Worm (Caenorhabditis elegans): ENCODE measurements around the gene nhl-1.
A peak's percentile ranks its signal among the peaks of the same experiment; 100 is the strongest.

The nhl-1 gene

ce11 chrIII:9144744-9145390, 8.8 kb downstream of the nhl-1 start, which contains the start of the genes ZK512.2 and ZK512.4:
Gene ZK512.2, minus strand, starts transcription at chrIII:9144794.
Gene ZK512.4, plus strand, starts transcription at chrIII:9145340.
- TF ChIP-seq swsn-7 (tag; optimal IDR thresholded peaks at IDR 0.05): peak; percentile 3
- peak; percentile 14 to 58 (median 30) for TF ChIP-seq dpl-1 (GFP tag; optimal IDR thresholded peaks at IDR 0.05)
- TF ChIP-seq dsc-1 (tag; optimal IDR thresholded peaks at IDR 0.05): no peak
- TF ChIP-seq nhr-47 (tag; optimal IDR thresholded peaks at IDR 0.05): peak; percentile 20
- no peak for TF ChIP-seq ztf-11 (tag; optimal IDR thresholded peaks at IDR 0.05)
- TF ChIP-seq mef-2 (tag; optimal IDR thresholded peaks at IDR 0.05): no peak
- TF ChIP-seq F16B12.6 (tag; optimal IDR thresholded peaks at IDR 0.05): peak; percentile 80
- peak; percentile 19 for TF ChIP-seq C16A3.4 (tag; optimal IDR thresholded peaks at IDR 0.05)
- peak; percentile 42 to 51 for TF ChIP-seq lsy-2 (tag; optimal IDR thresholded peaks at IDR 0.05)
- peak; percentile 23 for TF ChIP-seq nhr-71 (tag; optimal IDR thresholded peaks at IDR 0.05)
- TF ChIP-seq rnt-1 (tag; optimal IDR thresholded peaks at IDR 0.05): peak; percentile 3
- peak; percentile 11 to 37 for TF ChIP-seq lin-35 (GFP tag; optimal IDR thresholded peaks at IDR 0.05)
- peak; percentile 20 to 27 for TF ChIP-seq efl-1 (optimal IDR thresholded peaks at IDR 0.05)
- TF ChIP-seq efl-1 (GFP tag; optimal IDR thresholded peaks at IDR 0.05 in 1 of 2): peak; percentile 58 to 91
- TF ChIP-seq skn-1 (tag; optimal IDR thresholded peaks at IDR 0.05): peak; percentile 26
- peak; percentile 35 for TF ChIP-seq snu-23 (GFP tag; optimal IDR thresholded peaks at IDR 0.05)
- no peak for TF ChIP-seq elt-3 (tag; optimal IDR thresholded peaks at IDR 0.05)
- peak; percentile 56 for TF ChIP-seq mep-1 (tag; optimal IDR thresholded peaks at IDR 0.05)
- TF ChIP-seq grh-1 (GFP tag; IDR thresholded peaks at IDR 0.05): no peak
- no peak for TF ChIP-seq tbx-2 (tag; optimal IDR thresholded peaks at IDR 0.05)
- no peak for TF ChIP-seq nhr-77 (tag; optimal IDR thresholded peaks at IDR 0.05)
- no peak for TF ChIP-seq egl-27 (tag; optimal IDR thresholded peaks at IDR 0.05)

ce11 chrIII:9143911-9144310, 9.8 kb downstream of the nhl-1 start, which contains the start of gene ZK512.11:
Gene ZK512.11, plus strand, starts transcription at chrIII:9144211.
- TF ChIP-seq isw-1 (GFP tag; IDR thresholded peaks at IDR 0.05) (no peak), ceh-8 (GFP tag; optimal IDR thresholded peaks at IDR 0.05) (peak; percentile 9), nhr-84 (tag; optimal IDR thresholded peaks at IDR 0.05) (no peak), elt-2 (tag; optimal IDR thresholded peaks at IDR 0.05) (no peak), sptf-1 (tag; optimal IDR thresholded peaks at IDR 0.05) (no peak), nhr-71 (tag; optimal IDR thresholded peaks at IDR 0.05) (no peak), sup-37 (GFP tag; optimal IDR thresholded peaks at IDR 0.05) (no peak), xbp-1 (tag; optimal IDR thresholded peaks at IDR 0.05) (no peak)

ce11 chrIII:9138601-9139000, 15.1 kb downstream of the nhl-1 start, which contains the start of gene ZK512.7:
Gene ZK512.7, minus strand, starts transcription at chrIII:9138701.
- TF ChIP-seq unc-86 (tag; optimal IDR thresholded peaks at IDR 0.05) (no peak), dpl-1 (GFP tag; optimal IDR thresholded peaks at IDR 0.05) (no peak), unc-130 (tag; optimal IDR thresholded peaks at IDR 0.05) (no peak), lin-14 (GFP tag; optimal IDR thresholded peaks at IDR 0.05) (no peak), hlh-4 (tag; optimal IDR thresholded peaks at IDR 0.05) (no peak)

- no peak for TF ChIP-seq nhr-85 (tag)
- TF ChIP-seq lin-15B (tag; optimal IDR thresholded peaks at IDR 0.05): no peak
- no peak for TF ChIP-seq dsc-1 (tag; optimal IDR thresholded peaks at IDR 0.05)
- TF ChIP-seq egl-27 (tag; optimal IDR thresholded peaks at IDR 0.05): no peak
- TF ChIP-seq pag-3 (tag; optimal IDR thresholded peaks at IDR 0.05; ENCODE audit: borderline replicate concordance, insufficient read depth): no peak
- TF ChIP-seq lin-14 (GFP tag; optimal IDR thresholded peaks at IDR 0.05): peak; percentile 28
- no peak for TF ChIP-seq aha-1 (tag; optimal IDR thresholded peaks at IDR 0.05)
Observed at ce11 chrIII:9136587-9136986, 17.1 kb downstream of the nhl-1 start, which contains the start of gene eat-4. Gene eat-4, plus strand, starts transcription at chrIII:9136887.

Data from whole organism, L1 larva.